Fruit fly (Drosophila melanogaster): ENCODE data around the gene Cbp80.

DNA sequence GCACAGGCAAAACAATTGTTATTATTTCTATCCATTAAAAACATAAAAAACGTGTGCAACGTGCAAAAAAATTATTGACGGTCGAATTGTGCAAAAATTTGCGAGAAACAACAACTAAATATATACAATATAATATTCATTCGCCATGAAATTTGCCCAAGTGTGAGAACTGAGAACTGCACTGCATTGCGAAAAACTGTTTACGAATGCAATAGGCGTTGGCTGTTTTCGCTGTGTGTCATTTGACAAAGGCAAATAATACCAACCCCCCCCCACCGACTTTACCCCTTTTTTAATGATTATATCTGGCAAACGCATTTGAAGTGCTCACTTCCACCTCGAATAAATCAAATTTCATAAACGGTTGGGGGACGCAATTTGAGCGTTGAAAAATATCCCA is 25.2 kb downstream of the Cbp80 start:
- no peak for TF ChIP-seq pan (optimal IDR thresholded peaks at IDR 0.05)
- TF ChIP-seq psq (optimal IDR thresholded peaks at IDR 0.05), result no peak
- TF ChIP-seq usp (GFP tag; optimal IDR thresholded peaks at IDR 0.05), result no peak
- TF ChIP-seq EcR (GFP tag; optimal IDR thresholded peaks at IDR 0.05), result no peak
- no peak for TF ChIP-seq Dll (optimal IDR thresholded peaks at IDR 0.05)

All from whole organism.